Worm (Caenorhabditis elegans) whole organism, L4 larva: ENCODE results near the gene F58F12.2.

ENCODE experiments used
- D1046.2 ChIP-seq: fragments of 200-800 bp; sonication (Bioruptor generic); IDR thresholded peaks from 2 replicates; pipeline ENCODE4 v1.3.6; 2022; ENCODE audit warnings: missing genetic modification characterization, missing compliant biosample characterization
- F10B5.3 ChIP-seq: sonication (generic microtip); optimal IDR thresholded peaks from 2 replicates; lab custom pipeline; 2016; ENCODE audit warnings: mild to moderate bottlenecking, missing genetic modification characterization, missing compliant biosample characterization
- F37D6.2 ChIP-seq: sonication (generic microtip); optimal IDR thresholded peaks from 2 replicates; lab custom pipeline; 2016; ENCODE audit warnings: mild to moderate bottlenecking, missing genetic modification characterization, missing compliant biosample characterization
- T26A8.4 ChIP-seq: fragments of 200-800 bp; sonication (Bioruptor generic); IDR thresholded peaks from 2 replicates; pipeline ENCODE4 v1.3.6; 2022; ENCODE audit warnings: missing genetic modification characterization, missing compliant biosample characterization
- Y75B8A.6 ChIP-seq: fragments of 200-800 bp; sonication (Bioruptor generic); IDR thresholded peaks from 2 replicates; pipeline ENCODE4 v1.3.6; 2022; ENCODE audit warnings: missing genetic modification reagents, missing genetic modification characterization, missing compliant biosample characterization
- aha-1 ChIP-seq: fragments of 150-350 bp; peaks from one replicate; lab custom pipeline; 2014; ENCODE audit warnings: missing biosample characterization, missing genetic modification characterization
- aly-2 ChIP-seq: sonication (generic microtip); optimal IDR thresholded peaks from 2 replicates; lab custom pipeline; 2018; ENCODE audit warnings: missing biosample characterization, missing genetic modification characterization
- arid-1 ChIP-seq: fragments of 200-800 bp; sonication (Bioruptor generic); conservative IDR thresholded peaks from 2 replicates; pipeline ENCODE4 v1.3.6; 2022; ENCODE audit warnings: missing genetic modification reagents, missing genetic modification characterization, missing compliant biosample characterization
- attf-4 ChIP-seq: sonication (generic microtip); optimal IDR thresholded peaks from 3 replicates; lab custom pipeline; 2017; ENCODE audit warnings: missing biosample characterization, missing genetic modification characterization
- ceh-20 ChIP-seq: fragments of 200-800 bp; sonication (Bioruptor generic); IDR thresholded peaks from 2 replicates; pipeline ENCODE4 v1.3.6; 2022; ENCODE audit warnings: missing genetic modification reagents, missing genetic modification characterization, missing compliant biosample characterization
- ceh-44 ChIP-seq: fragments of 200-800 bp; sonication (Bioruptor generic); IDR thresholded peaks from 2 replicates; pipeline ENCODE4 v1.3.6; 2022; ENCODE audit warnings: missing genetic modification reagents, missing genetic modification characterization, missing compliant biosample characterization
- ctbp-1 ChIP-seq: fragments of 200-800 bp; sonication (Bioruptor generic); IDR thresholded peaks from 2 replicates; pipeline ENCODE4 v1.3.6; 2022; ENCODE audit warnings: missing genetic modification reagents, missing genetic modification characterization, missing compliant biosample characterization
- daf-12 ChIP-seq: fragments of 150-350 bp; optimal IDR thresholded peaks from 2 replicates; lab custom pipeline; 2014; ENCODE audit warnings: missing biosample characterization, missing genetic modification reagents, missing genetic modification characterization
- daf-16 ChIP-seq, 3 experiments: sonication (generic microtip); optimal IDR thresholded peaks; 2 replicates each; lab custom pipeline; 2016 to 2017; ENCODE audit warnings: missing genetic modification characterization in 3 of 3, missing genetic modification reagents in 3 of 3, mild to moderate bottlenecking in 2 of 3, missing compliant biosample characterization in 2 of 3, missing biosample characterization in 1 of 3, moderate library complexity in 1 of 3
- daf-8 ChIP-seq: fragments of 200-800 bp; sonication (Bioruptor generic); IDR thresholded peaks from 2 replicates; pipeline ENCODE4 v1.3.6; 2022; ENCODE audit warnings: missing genetic modification characterization, missing compliant biosample characterization
- dmd-6 ChIP-seq: fragments of 200-800 bp; sonication (Bioruptor generic); IDR thresholded peaks from 2 replicates; pipeline ENCODE4 v1.3.6; 2022; ENCODE audit warnings: missing genetic modification reagents, missing genetic modification characterization, missing compliant biosample characterization
- dve-1 ChIP-seq: sonication (generic microtip); optimal IDR thresholded peaks from 2 replicates; lab custom pipeline; 2017; ENCODE audit warnings: antibody characterized with exemption, mild to moderate bottlenecking, missing genetic modification characterization, missing compliant biosample characterization; ENCODE audit not compliant: insufficient read depth
- egl-27 ChIP-seq: sonication (generic microtip); optimal IDR thresholded peaks from 3 replicates; lab custom pipeline; 2017; ENCODE audit warnings: missing biosample characterization, missing genetic modification reagents, missing genetic modification characterization
- fkh-10 ChIP-seq: fragments of 150-350 bp; optimal IDR thresholded peaks from 2 replicates; lab custom pipeline; 2014; ENCODE audit warnings: missing biosample characterization, missing genetic modification reagents, missing genetic modification characterization
- hlh-11 ChIP-seq: fragments of 200-800 bp; sonication (Bioruptor generic); optimal IDR thresholded peaks from 2 replicates; lab custom pipeline; 2018; ENCODE audit warnings: mild to moderate bottlenecking, missing genetic modification characterization, missing compliant biosample characterization
- hlh-30 ChIP-seq: sonication (generic microtip); optimal IDR thresholded peaks from 2 replicates; lab custom pipeline; 2017; ENCODE audit warnings: antibody characterized with exemption, mild to moderate bottlenecking, missing genetic modification characterization, missing compliant biosample characterization; ENCODE audit not compliant: insufficient read depth
- lin-29 ChIP-seq: fragments of 200-800 bp; sonication (Bioruptor generic); IDR thresholded peaks from 2 replicates; pipeline ENCODE4 v1.3.6; 2022; ENCODE audit warnings: missing genetic modification reagents, missing genetic modification characterization, missing compliant biosample characterization
- lsy-2 ChIP-seq, 2 experiments: fragments of 150-350 bp in 1 of 2; sonication (generic microtip) in 1 of 2; optimal IDR thresholded peaks; 2 replicates each; lab custom pipeline; 2014 to 2017; ENCODE audit warnings: missing biosample characterization in 2 of 2, missing genetic modification characterization in 2 of 2
- mdt-29 ChIP-seq: fragments of 200-800 bp; sonication (Bioruptor generic); IDR thresholded peaks from 2 replicates; pipeline ENCODE4 v1.3.6; 2022; ENCODE audit warnings: missing genetic modification reagents, missing genetic modification characterization, missing compliant biosample characterization
- mep-1 ChIP-seq: fragments of 150-350 bp; sonication (generic microtip); optimal IDR thresholded peaks from 3 replicates; lab custom pipeline; 2014; ENCODE audit warnings: missing biosample characterization, missing genetic modification characterization
- mxl-3 ChIP-seq: fragments of 200-800 bp; sonication (Bioruptor generic); optimal IDR thresholded peaks from 2 replicates; lab custom pipeline; 2018; ENCODE audit warnings: mild to moderate bottlenecking, missing genetic modification characterization, missing compliant biosample characterization
- nhr-10 ChIP-seq: fragments of 150-350 bp; optimal IDR thresholded peaks from 2 replicates; lab custom pipeline; 2014; ENCODE audit warnings: missing biosample characterization, missing genetic modification characterization
- nhr-237 ChIP-seq: sonication (generic microtip); optimal IDR thresholded peaks from 2 replicates; lab custom pipeline; 2017; ENCODE audit warnings: missing biosample characterization, missing genetic modification characterization
- nhr-28 ChIP-seq: fragments of 150-350 bp; optimal IDR thresholded peaks from 2 replicates; lab custom pipeline; 2014; ENCODE audit warnings: missing biosample characterization, missing genetic modification characterization
- nhr-41 ChIP-seq: fragments of 200-800 bp; sonication (Bioruptor generic); IDR thresholded peaks from 2 replicates; pipeline ENCODE4 v1.3.6; 2022; ENCODE audit warnings: missing genetic modification reagents, missing genetic modification characterization, missing compliant biosample characterization
- nhr-6 ChIP-seq: fragments of 150-350 bp; optimal IDR thresholded peaks from 2 replicates; lab custom pipeline; 2014; ENCODE audit warnings: missing biosample characterization, missing genetic modification characterization
- nhr-76 ChIP-seq: fragments of 150-350 bp; optimal IDR thresholded peaks from 2 replicates; lab custom pipeline; 2014; ENCODE audit warnings: missing biosample characterization, missing genetic modification characterization
- nhr-77 ChIP-seq: fragments of 150-350 bp; optimal IDR thresholded peaks from 2 replicates; lab custom pipeline; 2014; ENCODE audit warnings: missing biosample characterization, missing genetic modification characterization
- pqm-1 ChIP-seq: sonication (generic microtip); optimal IDR thresholded peaks from 2 replicates; lab custom pipeline; 2017; ENCODE audit warnings: missing biosample characterization, missing genetic modification characterization
- rbr-2 ChIP-seq: sonication (generic microtip); optimal IDR thresholded peaks from 2 replicates; lab custom pipeline; 2016; ENCODE audit warnings: missing genotype, missing genetic modification characterization, missing compliant biosample characterization
- saeg-2 ChIP-seq: fragments of 200-800 bp; sonication (Bioruptor generic); IDR thresholded peaks from 2 replicates; pipeline ENCODE4 v1.3.6; 2022; ENCODE audit warnings: missing genetic modification reagents, missing genetic modification characterization, missing compliant biosample characterization
- sdz-12 ChIP-seq: fragments of 200-800 bp; sonication (Bioruptor generic); optimal IDR thresholded peaks from 2 replicates; lab custom pipeline; 2018; ENCODE audit warnings: mild to moderate bottlenecking, missing genetic modification characterization, missing compliant biosample characterization
- set-16 ChIP-seq: fragments of 200-800 bp; sonication (Bioruptor generic); IDR thresholded peaks from 2 replicates; pipeline ENCODE4 v1.3.6; 2022; ENCODE audit warnings: missing genetic modification reagents, missing genetic modification characterization, missing compliant biosample characterization
- skn-1 ChIP-seq: fragments of 150-350 bp; optimal IDR thresholded peaks from 2 replicates; lab custom pipeline; 2014; ENCODE audit warnings: missing biosample characterization, missing genetic modification characterization
- snpc-1.2 ChIP-seq: fragments of 200-800 bp; sonication (Bioruptor generic); IDR thresholded peaks from 2 replicates; pipeline ENCODE4 v1.3.6; 2022; ENCODE audit warnings: missing genetic modification reagents, missing genetic modification characterization, missing compliant biosample characterization
- tag-97 ChIP-seq: fragments of 200-800 bp; sonication (Bioruptor generic); IDR thresholded peaks from 2 replicates; pipeline ENCODE4 v1.3.6; 2022; ENCODE audit warnings: missing genetic modification characterization, missing compliant biosample characterization
- unc-39 ChIP-seq: sonication (generic microtip); optimal IDR thresholded peaks from 2 replicates; lab custom pipeline; 2017; ENCODE audit warnings: missing biosample characterization, missing genetic modification characterization
- unc-62 ChIP-seq, 3 experiments: fragments of 150-350 bp in 1 of 3; sonication (generic microtip); optimal IDR thresholded peaks in 2 of 3; peaks in 1 of 3; 1 replicate in 1 of 3; 2 replicates in 2 of 3; lab custom pipeline; 2014 to 2017; ENCODE audit warnings: missing biosample characterization in 3 of 3, missing genetic modification characterization in 3 of 3, missing genetic modification reagents in 3 of 3, missing genotype in 1 of 3
- zfp-3 ChIP-seq: fragments of 200-800 bp; sonication (Bioruptor generic); conservative IDR thresholded peaks from 2 replicates; pipeline ENCODE4 v1.3.6; 2022; ENCODE audit warnings: missing genetic modification reagents, missing genetic modification characterization, missing compliant biosample characterization
- zip-11 ChIP-seq: fragments of 200-800 bp; sonication (Bioruptor generic); IDR thresholded peaks from 2 replicates; pipeline ENCODE4 v1.3.6; 2022; ENCODE audit warnings: missing genetic modification characterization, missing compliant biosample characterization
- zip-2 ChIP-seq: fragments of 150-350 bp; optimal IDR thresholded peaks from 2 replicates; lab custom pipeline; 2014; ENCODE audit warnings: missing biosample characterization, missing genetic modification characterization

The F58F12.2 gene

ce11 chrII:6377381-6377948 is 10.4 kb downstream of the F58F12.2 start:
- TF ChIP-seq zip-2 (tag; lab: Kevin White, UChicago) (no peak), nhr-41 (GFP tag; lab: Robert Waterston, UW) (no peak), zfp-3 (GFP tag; lab: Robert Waterston, UW) (no peak), nhr-28 (peak; percentile 74), ceh-20 (GFP tag; lab: Robert Waterston, UW) (no peak), T26A8.4 (GFP tag; lab: Robert Waterston, UW) (no peak), attf-4 (tag; lab: Kevin White, UChicago) (no peak), nhr-6 (tag; lab: Kevin White, UChicago) (no peak), tag-97 (GFP tag; lab: Robert Waterston, UW) (no peak), unc-62 (GFP tag; optimal IDR thresholded peaks at IDR 0.05 in 1 of 2; lab: Kevin White, UChicago) (peak in 1 of 2 experiments; percentile 69), unc-62 (tag; optimal IDR thresholded peaks at IDR 0.05; lab: Kevin White, UChicago) (no peak), Y75B8A.6 (GFP tag; lab: Robert Waterston, UW) (no peak), nhr-77 (tag; lab: Kevin White, UChicago) (peak; percentile 44), pqm-1 (tag; lab: Kevin White, UChicago) (peak; percentile 71), zip-11 (GFP tag; lab: Robert Waterston, UW) (no peak), aly-2 (tag; lab: Kevin White, UChicago) (no peak), dve-1 (tag; lab: Kevin White, UChicago) (peak; percentile 52), saeg-2 (GFP tag; lab: Robert Waterston, UW) (no peak), daf-12 (tag; lab: Kevin White, UChicago) (no peak), snpc-1.2 (GFP tag; lab: Robert Waterston, UW) (no peak), mep-1 (tag; lab: Kevin White, UChicago) (peak; percentile 13), dmd-6 (peak; percentile 70), daf-16 (GFP tag; optimal IDR thresholded peaks at IDR 0.05; lab: Kevin White, UChicago) (no peak), daf-16 (tag; optimal IDR thresholded peaks at IDR 0.05; lab: Kevin White, UChicago) (peak; percentile 53), mxl-3 (no peak), hlh-11 (tag; lab: Kevin White, UChicago) (peak; percentile 43), hlh-30 (peak; percentile 49), lsy-2 (tag; optimal IDR thresholded peaks at IDR 0.05; lab: Kevin White, UChicago) (no peak), set-16 (GFP tag; lab: Robert Waterston, UW) (no peak), arid-1 (GFP tag; lab: Robert Waterston, UW) (no peak), aha-1 (no peak)

ce11 chrII:6376693-6377092 is 11.1 kb downstream of the F58F12.2 start:
- no peak for TF ChIP-seq sdz-12 (GFP tag; lab: Kevin White, UChicago)
- TF ChIP-seq aha-1 = peak; percentile 93

- TF ChIP-seq dmd-6 (peak; percentile 65), ctbp-1 (no peak), daf-8 (no peak), ceh-44 (GFP tag; lab: Robert Waterston, UW) (no peak), dve-1 (tag; lab: Kevin White, UChicago) (peak; percentile 72), mep-1 (tag; lab: Kevin White, UChicago) (no peak), fkh-10 (no peak), aly-2 (tag; lab: Kevin White, UChicago) (no peak), nhr-28 (peak; percentile 40), lin-29 (GFP tag; lab: Robert Waterston, UW) (no peak), unc-62 (GFP tag; optimal IDR thresholded peaks at IDR 0.05 in 1 of 2; lab: Kevin White, UChicago) (no peak), unc-62 (tag; optimal IDR thresholded peaks at IDR 0.05; lab: Kevin White, UChicago) (no peak), nhr-10 (no peak), D1046.2 (no peak), nhr-237 (tag; lab: Kevin White, UChicago) (no peak), tag-97 (GFP tag; lab: Robert Waterston, UW) (no peak), skn-1 (tag; lab: Kevin White, UChicago) (no peak), hlh-30 (peak; percentile 73), unc-39 (no peak), sdz-12 (GFP tag; lab: Kevin White, UChicago) (no peak), F37D6.2 (no peak), nhr-76 (tag; lab: Kevin White, UChicago) (no peak), attf-4 (tag; lab: Kevin White, UChicago) (no peak), F10B5.3 (tag; lab: Kevin White, UChicago) (no peak), egl-27 (tag; lab: Kevin White, UChicago) (no peak), mdt-29 (GFP tag; lab: Robert Waterston, UW) (no peak), rbr-2 (tag; lab: Kevin White, UChicago) (no peak), mxl-3 (no peak)
Measured at ce11 chrII:6374646-6375045, 13.2 kb downstream of the F58F12.2 start.
